Fruit fly (Drosophila melanogaster) whole organism, embryonic: ENCODE measurements around the gene CG43901.

ENCODE experiments used
- CG10565 ChIP-seq: fragments of 200-800 bp; sonication (Bioruptor generic); optimal IDR thresholded peaks from 3 replicates; lab custom pipeline; 2016; ENCODE audit warnings: missing biosample characterization, mild to moderate bottlenecking, missing genetic modification characterization
- CG10654 ChIP-seq: fragments of 200-800 bp; sonication (Bioruptor generic); optimal IDR thresholded peaks from 2 replicates; lab custom pipeline; 2016; ENCODE audit warnings: missing biosample characterization, missing genetic modification characterization
- CG12769 ChIP-seq: fragments of 200-800 bp; sonication (Bioruptor generic); optimal IDR thresholded peaks from 2 replicates; lab custom pipeline; 2019; ENCODE audit warnings: missing biosample characterization, mild to moderate bottlenecking, missing genetic modification characterization, moderate library complexity
- CG12942 ChIP-seq: fragments of 200-800 bp; sonication (Bioruptor generic); optimal IDR thresholded peaks from 3 replicates; lab custom pipeline; 2016; ENCODE audit warnings: missing biosample characterization, missing genetic modification characterization
- CG15073 ChIP-seq: fragments of 200-800 bp; sonication (Bioruptor generic); optimal IDR thresholded peaks from 2 replicates; lab custom pipeline; 2016; ENCODE audit warnings: missing biosample characterization, missing genetic modification characterization
- CG1603 ChIP-seq: fragments of 200-800 bp; sonication (Bioruptor generic); optimal IDR thresholded peaks from 2 replicates; lab custom pipeline; 2019; ENCODE audit warnings: missing biosample characterization, mild to moderate bottlenecking, missing genetic modification characterization, moderate library complexity
- CG16779 ChIP-seq: fragments of 200-800 bp; sonication (Bioruptor generic); IDR thresholded peaks from 2 replicates; pipeline ENCODE4 v1.3.6; 2022; ENCODE audit warnings: missing biosample characterization, missing genetic modification characterization
- CG2875 ChIP-seq: fragments of 200-800 bp; sonication (Bioruptor generic); optimal IDR thresholded peaks from 2 replicates; lab custom pipeline; 2017; ENCODE audit warnings: missing biosample characterization, mild to moderate bottlenecking, missing genetic modification characterization, missing genetic modification reagents
- CG3281 ChIP-seq: fragments of 200-800 bp; sonication (Bioruptor generic); optimal IDR thresholded peaks from 3 replicates; lab custom pipeline; 2017; ENCODE audit warnings: missing biosample characterization, mild to moderate bottlenecking, missing genetic modification characterization
- CG34224 ChIP-seq: fragments of 200-800 bp; sonication (Bioruptor generic); IDR thresholded peaks from 3 replicates; pipeline ENCODE4 v1.3.6; 2022; ENCODE audit warnings: missing biosample characterization, missing genetic modification characterization; ENCODE audit not compliant: partially characterized antibody
- CG3726 ChIP-seq: fragments of 200-800 bp; sonication (Bioruptor generic); IDR thresholded peaks from 3 replicates; pipeline ENCODE4, ENCODE4 v1.3.6; 2022; ENCODE audit warnings: missing biosample characterization, missing genetic modification characterization
- CG3838 ChIP-seq: fragments of 200-800 bp; sonication (Bioruptor generic); optimal IDR thresholded peaks from 3 replicates; lab custom pipeline; 2016; ENCODE audit warnings: missing biosample characterization, missing genetic modification characterization
- CG42726 ChIP-seq: fragments of 200-800 bp; sonication (Bioruptor generic); IDR thresholded peaks from 2 replicates; pipeline ENCODE4 v1.3.6; 2022; ENCODE audit warnings: missing biosample characterization, missing genetic modification characterization; ENCODE audit not compliant: partially characterized antibody
- CG6175 ChIP-seq: fragments of 200-800 bp; sonication (Bioruptor generic); IDR thresholded peaks from 3 replicates; pipeline ENCODE4 v1.3.6; 2022; ENCODE audit warnings: missing biosample characterization, missing genetic modification characterization
- CG6272 ChIP-seq: fragments of 200-800 bp; sonication (Bioruptor generic); IDR thresholded peaks from 2 replicates; pipeline ENCODE4 v1.3.6; 2022; ENCODE audit warnings: missing biosample characterization, missing genetic modification characterization
- CG7372 ChIP-seq: fragments of 200-800 bp; sonication (Bioruptor generic); IDR thresholded peaks from 2 replicates; pipeline ENCODE4 v1.3.6; 2022; ENCODE audit warnings: missing biosample characterization, missing genetic modification characterization
- CG9727 ChIP-seq: fragments of 200-800 bp; sonication (Bioruptor generic); optimal IDR thresholded peaks from 3 replicates; lab custom pipeline; 2017; ENCODE audit warnings: missing biosample characterization, mild to moderate bottlenecking, missing genetic modification characterization
- CTCF ChIP-seq: fragments of 200-800 bp; sonication (Bioruptor generic); optimal IDR thresholded peaks from 2 replicates; lab custom pipeline; 2017; ENCODE audit warnings: missing biosample characterization, mild to moderate bottlenecking, missing genetic modification characterization, moderate library complexity
- D19A ChIP-seq: fragments of 200-800 bp; optimal IDR thresholded peaks from 3 replicates; lab custom pipeline; 2019; ENCODE audit warnings: missing biosample characterization, mild to moderate bottlenecking, missing genetic modification characterization, moderate library complexity
- Dek ChIP-seq: fragments of 200-800 bp; sonication (Bioruptor generic); optimal IDR thresholded peaks from 3 replicates; lab custom pipeline; 2019; ENCODE audit warnings: missing biosample characterization, mild to moderate bottlenecking, missing genetic modification characterization, moderate library complexity
- Dll ChIP-seq: fragments of 200-800 bp; sonication (Bioruptor generic); IDR thresholded peaks from 4 replicates; pipeline ENCODE4 v1.3.6; 2022; ENCODE audit warnings: missing biosample characterization, missing genetic modification characterization; ENCODE audit not compliant: partially characterized antibody
- Hmx ChIP-seq: fragments of 200-800 bp; sonication (Bioruptor generic); optimal IDR thresholded peaks from 2 replicates; lab custom pipeline; 2016; ENCODE audit warnings: missing biosample characterization, missing genetic modification characterization
- Hr3 ChIP-seq: fragments of 200-800 bp; sonication (Bioruptor generic); optimal IDR thresholded peaks from 3 replicates; lab custom pipeline; 2016; ENCODE audit warnings: missing biosample characterization, missing genetic modification characterization
- Hr51 ChIP-seq, 2 experiments: fragments of 200-800 bp; sonication (Bioruptor generic); optimal IDR thresholded peaks; 2 replicates in 1 of 2; 3 replicates in 1 of 2; lab custom pipeline; 2016 to 2018; ENCODE audit warnings: missing biosample characterization in 2 of 2, missing genetic modification characterization in 2 of 2, mild to moderate bottlenecking in 1 of 2, moderate library complexity in 1 of 2
- Lpt ChIP-seq: fragments of >200 bp; optimal IDR thresholded peaks from 2 replicates; lab custom pipeline; 2018; ENCODE audit warnings: missing biosample characterization, missing genetic modification characterization
- Max ChIP-seq: fragments of 200-800 bp; sonication (Bioruptor generic); optimal IDR thresholded peaks from 2 replicates; lab custom pipeline; 2016; ENCODE audit warnings: missing biosample characterization, mild to moderate bottlenecking, missing genetic modification characterization
- NFAT ChIP-seq: fragments of 200-800 bp; sonication (Bioruptor generic); IDR thresholded peaks from 2 replicates; pipeline ENCODE4 v1.3.6; 2022; ENCODE audit warnings: missing biosample characterization, missing genetic modification characterization
- Ravus ChIP-seq: fragments of 200-800 bp; sonication (Bioruptor generic); IDR thresholded peaks from 2 replicates; pipeline ENCODE4 v1.3.6; 2022; ENCODE audit warnings: missing biosample characterization, missing genetic modification characterization
- Six4 ChIP-seq: fragments of 200-800 bp; sonication (Bioruptor generic); optimal IDR thresholded peaks from 2 replicates; lab custom pipeline; 2016; ENCODE audit warnings: missing biosample characterization, missing genetic modification characterization
- Sox100B ChIP-seq: fragments of 200-800 bp; sonication (Bioruptor generic); optimal IDR thresholded peaks from 3 replicates; lab custom pipeline; 2018; ENCODE audit warnings: missing biosample characterization, mild to moderate bottlenecking, missing genetic modification characterization
- abd-A ChIP-seq: fragments of 200-800 bp; sonication (Bioruptor generic); optimal IDR thresholded peaks from 3 replicates; lab custom pipeline; 2019; ENCODE audit warnings: missing biosample characterization, mild to moderate bottlenecking, missing genetic modification characterization, moderate library complexity
- ase ChIP-seq: fragments of 200-800 bp; sonication (Bioruptor generic); IDR thresholded peaks from 3 replicates; pipeline ENCODE4 v1.3.6; 2022; ENCODE audit warnings: missing biosample characterization, missing genetic modification characterization
- bowl ChIP-seq: fragments of 200-800 bp; sonication (Bioruptor generic); IDR thresholded peaks from 2 replicates; pipeline ENCODE4 v1.3.6; 2022; ENCODE audit warnings: missing biosample characterization, missing genetic modification characterization
- caup ChIP-seq: fragments of 200-800 bp; sonication (Bioruptor generic); optimal IDR thresholded peaks from 3 replicates; lab custom pipeline; 2017; ENCODE audit warnings: missing biosample characterization, mild to moderate bottlenecking, missing genetic modification characterization, moderate library complexity; ENCODE audit not compliant: severe bottlenecking
- chinmo ChIP-seq: fragments of 200-800 bp; sonication (Bioruptor generic); IDR thresholded peaks from 4 replicates; pipeline ENCODE4 v1.3.6; 2022; ENCODE audit warnings: missing biosample characterization, missing genetic modification characterization; ENCODE audit not compliant: partially characterized antibody
- dimm ChIP-seq: fragments of 200-800 bp; sonication (Bioruptor generic); IDR thresholded peaks from 2 replicates; pipeline ENCODE4 v1.3.6; 2022; ENCODE audit warnings: missing biosample characterization, missing genetic modification characterization
- dm ChIP-seq: fragments of 200-800 bp; sonication (Bioruptor generic); optimal IDR thresholded peaks from 3 replicates; lab custom pipeline; 2016; ENCODE audit warnings: missing biosample characterization, missing genetic modification characterization
- emc ChIP-seq: fragments of 200-800 bp; sonication (Bioruptor generic); optimal IDR thresholded peaks from 2 replicates; lab custom pipeline; 2016; ENCODE audit warnings: missing biosample characterization, missing genetic modification characterization
- fd64A ChIP-seq: fragments of 200-800 bp; sonication (Bioruptor generic); optimal IDR thresholded peaks from 3 replicates; lab custom pipeline; 2018; ENCODE audit warnings: missing biosample characterization, mild to moderate bottlenecking, missing genetic modification characterization
- ftz-f1 ChIP-seq: fragments of 200-800 bp; sonication (Bioruptor generic); optimal IDR thresholded peaks from 2 replicates; lab custom pipeline; 2016; ENCODE audit warnings: missing biosample characterization, missing genetic modification characterization
- gfzf ChIP-seq: fragments of 200-800 bp; sonication (Bioruptor generic); optimal IDR thresholded peaks from 2 replicates; lab custom pipeline; 2016; ENCODE audit warnings: missing biosample characterization, mild to moderate bottlenecking, missing genetic modification characterization, moderate library complexity
- h ChIP-seq: fragments of >200 bp; optimal IDR thresholded peaks from 2 replicates; lab custom pipeline; 2017
- odd ChIP-seq: fragments of 200-800 bp; sonication (Bioruptor generic); optimal IDR thresholded peaks from 2 replicates; lab custom pipeline; 2017; ENCODE audit warnings: missing biosample characterization, mild to moderate bottlenecking, missing genetic modification characterization
- rib ChIP-seq: fragments of 200-800 bp; sonication (Bioruptor generic); IDR thresholded peaks from 2 replicates; pipeline ENCODE4 v1.3.6; 2022; ENCODE audit warnings: missing biosample characterization, missing genetic modification characterization
- sc ChIP-seq, 3 experiments: fragments of >200 bp in 2 of 3; fragments of 200-800 bp in 1 of 3; sonication (Bioruptor generic) in 1 of 3; optimal IDR thresholded peaks; 2 replicates in 2 of 3; 3 replicates in 1 of 3; lab custom pipeline; 2017; ENCODE audit warnings: mild to moderate bottlenecking in 1 of 3, missing biosample characterization in 1 of 3, missing genetic modification characterization in 1 of 3, missing genetic modification reagents in 1 of 3
- sd ChIP-seq: fragments of 200-800 bp; sonication (Bioruptor generic); optimal IDR thresholded peaks from 3 replicates; lab custom pipeline; 2018; ENCODE audit warnings: missing biosample characterization, mild to moderate bottlenecking, missing genetic modification characterization, moderate library complexity
- seq ChIP-seq: fragments of 200-800 bp; sonication (Bioruptor generic); IDR thresholded peaks from 2 replicates; pipeline ENCODE4 v1.3.6; 2022; ENCODE audit warnings: missing biosample characterization, missing genetic modification characterization
- slbo ChIP-seq: fragments of 200-800 bp; sonication (Bioruptor generic); IDR thresholded peaks from 2 replicates; pipeline ENCODE4 v1.3.6; 2022; ENCODE audit warnings: missing biosample characterization, missing genetic modification characterization
- tgo ChIP-seq: fragments of 200-800 bp; sonication (Bioruptor generic); IDR thresholded peaks from 3 replicates; pipeline ENCODE4 v1.3.6; 2022; ENCODE audit warnings: missing biosample characterization, missing genetic modification characterization
- tll ChIP-seq, 2 experiments: fragments of 200-800 bp in 1 of 2; fragments of >200 bp in 1 of 2; sonication (Bioruptor generic) in 1 of 2; optimal IDR thresholded peaks; 2 replicates each; lab custom pipeline; 2017 to 2019; ENCODE audit warnings: missing biosample characterization in 2 of 2, missing genetic modification characterization in 2 of 2, mild to moderate bottlenecking in 1 of 2, moderate library complexity in 1 of 2
- toy ChIP-seq: fragments of 200-800 bp; sonication (Bioruptor generic); IDR thresholded peaks from 2 replicates; pipeline ENCODE4 v1.3.6; 2022; ENCODE audit warnings: missing biosample characterization, missing genetic modification characterization
- wdn ChIP-seq: fragments of 200-800 bp; sonication (Bioruptor generic); IDR thresholded peaks from 2 replicates; pipeline ENCODE4 v1.3.6; 2022; ENCODE audit warnings: missing biosample characterization, missing genetic modification characterization

Gene CG43901

dm6 chrX:10899232-10899631, 6.3 kb upstream of the CG43901 start, which contains the start of gene CG1582 (continued):
- TF ChIP-seq Max (peak; percentile 5), chinmo (no peak), D19A (tag; lab: Kevin White, UChicago) (peak; percentile 4), Hr3 (GFP tag; lab: Kevin White, UChicago) (no peak), tll (GFP tag; optimal IDR thresholded peaks at IDR 0.05; lab: Kevin White, UChicago) (peak; percentile 22 to 45), Lpt (GFP tag; lab: Kevin White, UChicago) (no peak), toy (GFP tag; lab: Robert Waterston, UW) (no peak), ase (GFP tag; lab: Robert Waterston, UW) (no peak), CG7372 (no peak), wdn (GFP tag; lab: Robert Waterston, UW) (no peak), sd (tag; lab: Kevin White, UChicago) (no peak), CG3838 (GFP tag; lab: Kevin White, UChicago) (no peak), CG34224 (GFP tag; lab: Robert Waterston, UW) (0 out of 3 replicates have a peak, but pooled peaks have one; percentile 13), CG6272 (GFP tag; lab: Robert Waterston, UW) (no peak), CG6175 (no peak), Hr51 (GFP tag; optimal IDR thresholded peaks at IDR 0.05; lab: Kevin White, UChicago) (no peak), abd-A (tag; lab: Kevin White, UChicago) (no peak), Dek (tag; lab: Kevin White, UChicago) (peak; percentile 47), CTCF (GFP tag; lab: Kevin White, UChicago) (no peak), CG3726 (GFP tag; lab: Robert Waterston, UW) (no peak), dm (GFP tag; lab: Kevin White, UChicago) (no peak), Six4 (GFP tag; lab: Kevin White, UChicago) (no peak), CG16779 (no peak), Sox100B (GFP tag; lab: Kevin White, UChicago) (no peak), tgo (GFP tag; lab: Robert Waterston, UW) (no peak), CG1603 (tag; lab: Kevin White, UChicago) (no peak), Hmx (GFP tag; lab: Kevin White, UChicago) (no peak), seq (no peak), sc (optimal IDR thresholded peaks at IDR 0.05; lab: Kevin White, UChicago) (no peak), sc (GFP tag; optimal IDR thresholded peaks at IDR 0.05; lab: Kevin White, UChicago) (no peak), CG12769 (tag; lab: Kevin White, UChicago) (no peak), gfzf (GFP tag; lab: Kevin White, UChicago) (peak; percentile 50), dimm (GFP tag; lab: Robert Waterston, UW) (no peak), CG42726 (GFP tag; lab: Robert Waterston, UW) (no peak), CG3281 (GFP tag; lab: Kevin White, UChicago) (peak; percentile 38), caup (no peak), ftz-f1 (GFP tag; lab: Kevin White, UChicago) (no peak), CG12942 (GFP tag; lab: Kevin White, UChicago) (no peak), CG2875 (no peak), CG10565 (no peak), NFAT (GFP tag; lab: Robert Waterston, UW) (no peak), CG15073 (no peak), CG10654 (no peak), Dll (GFP tag; lab: Robert Waterston, UW) (no peak), rib (GFP tag; lab: Robert Waterston, UW) (no peak), CG9727 (GFP tag; lab: Kevin White, UChicago) (no peak), emc (GFP tag; lab: Kevin White, UChicago) (no peak), odd (peak; percentile 7), h (lab: Kevin White, UChicago) (no peak), bowl (no peak), Ravus (GFP tag; lab: Robert Waterston, UW) (no peak), fd64A (no peak), slbo (peak; percentile 10; the same call in 1 of the 2 replicates)
